Worm (Caenorhabditis elegans): ENCODE measurements around the gene nhr-37.

ce11 chrV:6602556-6603062 is 19.4 kb upstream of the nhr-37 start, which contains the start of gene ZK1055.6:
- TF ChIP-seq ama-1 (optimal IDR thresholded peaks at IDR 0.05), result no peak
- TF ChIP-seq ceh-13 (GFP tag; optimal IDR thresholded peaks at IDR 0.05), result no peak
- no peak for TF ChIP-seq hnd-1 (tag; optimal IDR thresholded peaks at IDR 0.05)
- no peak for TF ChIP-seq pes-1 (GFP tag; IDR thresholded peaks at IDR 0.05)
- TF ChIP-seq ets-7 (tag; optimal IDR thresholded peaks at IDR 0.05), result no peak
- no peak for TF ChIP-seq hmbx-1 (tag; optimal IDR thresholded peaks at IDR 0.05)
- no peak for TF ChIP-seq F13C5.2 (tag; optimal IDR thresholded peaks at IDR 0.05)
- no peak for TF ChIP-seq scrt-1 (GFP tag; IDR thresholded peaks at IDR 0.05)
- TF ChIP-seq hmg-4 (GFP tag; optimal IDR thresholded peaks at IDR 0.05), result no peak
- TF ChIP-seq tra-4 (tag; optimal IDR thresholded peaks at IDR 0.05), result no peak
- TF ChIP-seq flt-1 (GFP tag; IDR thresholded peaks at IDR 0.05), result no peak
- no peak for TF ChIP-seq sea-1 (GFP tag; conservative IDR thresholded peaks at IDR 0.05)

All from whole organism, early embryonic.